Worm (Caenorhabditis elegans): ENCODE data around the gene hil-3.

ce11 chrX:8109531-8109930, 49.4 kb upstream of the hil-3 start:
- TF ChIP-seq ztf-23 (GFP tag; IDR thresholded peaks at IDR 0.05) (no peak), cog-1 (tag; optimal IDR thresholded peaks at IDR 0.05) (no peak), ztf-29 (GFP tag; IDR thresholded peaks at IDR 0.05) (no peak), klf-2 (GFP tag; conservative IDR thresholded peaks at IDR 0.05) (no peak), flt-1 (GFP tag; IDR thresholded peaks at IDR 0.05) (no peak), ref-1 (GFP tag; conservative IDR thresholded peaks at IDR 0.05) (no peak), tab-1 (GFP tag; IDR thresholded peaks at IDR 0.05) (no peak), med-1 (GFP tag; optimal IDR thresholded peaks at IDR 0.05; ENCODE audit: insufficient read depth) (no peak)

Measured in whole organism, midembryonic.